Fruit fly (Drosophila melanogaster): Measurements from ENCODE around the gene Sirt2.

Gene Sirt2

dm6 chr3R:20311406-20311805 lies 16.9 kb upstream of the Sirt2 start (continued):
- TF ChIP-seq CG12769 (tag; optimal IDR thresholded peaks at IDR 0.05) (peak; percentile 93), CHES-1-like (GFP tag; optimal IDR thresholded peaks at IDR 0.05) (no peak), Med (GFP tag) (peak; percentile 73), CG4820 (GFP tag; optimal IDR thresholded peaks at IDR 0.05) (no peak), E2f1 (GFP tag; IDR thresholded peaks at IDR 0.05) (0 out of 2 replicates have a peak, but pooled peaks have one; percentile 16), CG8359 (GFP tag; optimal IDR thresholded peaks at IDR 0.05; ENCODE audit: borderline replicate concordance) (no peak), tna (GFP tag; IDR thresholded peaks at IDR 0.05; ENCODE audit: partially characterized antibody) (0 out of 2 replicates have a peak, but pooled peaks have one; percentile 11), Dbx (GFP tag; IDR thresholded peaks at IDR 0.05) (0 out of 3 replicates have a peak, but pooled peaks have one; percentile 38)

- TF ChIP-seq Med (GFP tag) (peak; percentile 85), CG14014 (GFP tag; IDR thresholded peaks at IDR 0.05) (peak; percentile 5; the same call in 1 of the 2 replicates), Meics (GFP tag; optimal IDR thresholded peaks at IDR 0.05) (peak; percentile 80), Pdp1 (GFP tag; optimal IDR thresholded peaks at IDR 0.05) (peak; percentile 31 to 33), en (GFP tag; optimal IDR thresholded peaks at IDR 0.05) (no peak), CG9727 (GFP tag; optimal IDR thresholded peaks at IDR 0.05) (peak; percentile 66), Asciz (GFP tag; optimal IDR thresholded peaks at IDR 0.05) (peak; percentile 35), pan (optimal IDR thresholded peaks at IDR 0.05) (no peak), pan (GFP tag; optimal IDR thresholded peaks at IDR 0.05 in 1 of 2, IDR thresholded peaks at IDR 0.05 in 1 of 2) (peak in 1 of 2 experiments; percentile 51), Hey (tag; optimal IDR thresholded peaks at IDR 0.05) (no peak), CG30403 (GFP tag; optimal IDR thresholded peaks at IDR 0.05) (peak; percentile 24), vvl (GFP tag; IDR thresholded peaks at IDR 0.05) (peak; percentile 62; the same call in 1 of the 2 replicates), CG8765 (GFP tag; IDR thresholded peaks at IDR 0.05) (no peak), inv (GFP tag; IDR thresholded peaks at IDR 0.05; ENCODE audit: partially characterized antibody) (no peak), ac (GFP tag; optimal IDR thresholded peaks at IDR 0.05) (no peak), CG11247 (GFP tag; IDR thresholded peaks at IDR 0.05) (no peak), bab2 (GFP tag; optimal IDR thresholded peaks at IDR 0.05) (peak; percentile 15), CG3281 (GFP tag; optimal IDR thresholded peaks at IDR 0.05) (peak; percentile 73), gcm2 (GFP tag; optimal IDR thresholded peaks at IDR 0.05) (no peak), Max (GFP tag; optimal IDR thresholded peaks at IDR 0.05) (peak; percentile 70), CG10274 (GFP tag; optimal IDR thresholded peaks at IDR 0.05) (peak; percentile 22), Deaf1 (tag; optimal IDR thresholded peaks at IDR 0.05) (peak; percentile 14), D19A (tag; optimal IDR thresholded peaks at IDR 0.05) (peak; percentile 31), Dbx (GFP tag; IDR thresholded peaks at IDR 0.05) (0 out of 3 replicates have a peak, but pooled peaks have one; percentile 48), hbn (GFP tag; IDR thresholded peaks at IDR 0.05; ENCODE audit: partially characterized antibody) (no peak), Ada2b (GFP tag; IDR thresholded peaks at IDR 0.05) (peak; percentile 41; the same call in 1 of the 2 replicates), CG4328 (GFP tag; optimal IDR thresholded peaks at IDR 0.05) (no peak), CG10979 (tag; optimal IDR thresholded peaks at IDR 0.05) (peak; percentile 30), CG2712 (tag; optimal IDR thresholded peaks at IDR 0.05) (peak; percentile 57), lmd (GFP tag; IDR thresholded peaks at IDR 0.05) (peak; percentile 53), Sox102F (GFP tag; optimal IDR thresholded peaks at IDR 0.05) (peak; percentile 50), Xrp1 (GFP tag; IDR thresholded peaks at IDR 0.05) (peak; percentile 39; the same call in 1 of the 2 replicates), CG12104 (GFP tag; optimal IDR thresholded peaks at IDR 0.05) (no peak), sisA (GFP tag; IDR thresholded peaks at IDR 0.05) (0 out of 2 replicates have a peak, but pooled peaks have one; percentile 13), bowl (GFP tag; IDR thresholded peaks at IDR 0.05) (no peak), CG2199 (GFP tag; IDR thresholded peaks at IDR 0.05) (no peak), hkb (optimal IDR thresholded peaks at IDR 0.05) (no peak), hkb (GFP tag; IDR thresholded peaks at IDR 0.05) (peak; percentile 72), CG6654 (GFP tag; optimal IDR thresholded peaks at IDR 0.05) (peak; percentile 40), CG8290 (GFP tag; optimal IDR thresholded peaks at IDR 0.05) (no peak), CG8290 (tag; optimal IDR thresholded peaks at IDR 0.05) (no peak), CG6854 (GFP tag; optimal IDR thresholded peaks at IDR 0.05) (no peak), Bgb (GFP tag; IDR thresholded peaks at IDR 0.05; ENCODE audit: partially characterized antibody) (no peak), pb (GFP tag; optimal IDR thresholded peaks at IDR 0.05) (no peak)
Observed at dm6 chr3R:20312838-20313237, 15.4 kb upstream of the Sirt2 start.
